Fruit fly (Drosophila melanogaster) whole organism, pupa: Measurements from ENCODE around the gene CG6171.
A peak's percentile ranks its signal among the peaks of the same experiment; 100 is the strongest.

Experiments
- CG10348 ChIP-seq: fragments of 200-800 bp; sonication (Bioruptor generic); IDR thresholded peaks from 2 replicates; pipeline ENCODE4 v1.3.6; 2022; ENCODE audit warnings: missing biosample characterization, missing genetic modification characterization
- CG12605 ChIP-seq: fragments of 200-800 bp; sonication (Bioruptor generic); IDR thresholded peaks from 2 replicates; pipeline ENCODE4 v1.3.6; 2022; ENCODE audit warnings: missing biosample characterization, missing genetic modification characterization
- CG13204 ChIP-seq: fragments of 200-800 bp; sonication (Bioruptor generic); optimal IDR thresholded peaks from 2 replicates; lab custom pipeline; 2018; ENCODE audit warnings: missing biosample characterization, mild to moderate bottlenecking, missing genetic modification characterization, moderate library complexity
- CG14655 ChIP-seq: fragments of 200-800 bp; sonication (Bioruptor generic); optimal IDR thresholded peaks from 3 replicates; lab custom pipeline; 2017; ENCODE audit warnings: mild to moderate bottlenecking, missing biosample characterization, missing genetic modification reagents, missing genetic modification characterization
- CG15710 ChIP-seq: fragments of 200-800 bp; sonication (Bioruptor generic); optimal IDR thresholded peaks from 2 replicates; lab custom pipeline; 2018; ENCODE audit warnings: missing biosample characterization, mild to moderate bottlenecking, missing genetic modification characterization, moderate library complexity
- CG17806 ChIP-seq: fragments of 200-800 bp; sonication (Bioruptor generic); optimal IDR thresholded peaks from 2 replicates; lab custom pipeline; 2018; ENCODE audit warnings: missing biosample characterization, mild to moderate bottlenecking, missing genetic modification characterization, moderate library complexity
- CG32121 ChIP-seq: fragments of 200-800 bp; sonication (Bioruptor generic); IDR thresholded peaks from 2 replicates; pipeline ENCODE4 v1.3.6; 2022; ENCODE audit warnings: missing biosample characterization, missing genetic modification characterization
- CG34367 ChIP-seq: fragments of 200-800 bp; sonication (Bioruptor generic); optimal IDR thresholded peaks from 2 replicates; lab custom pipeline; 2018; ENCODE audit warnings: missing biosample characterization, mild to moderate bottlenecking, missing genetic modification characterization
- CG4496 ChIP-seq: fragments of 200-800 bp; sonication (Bioruptor generic); IDR thresholded peaks from 3 replicates; pipeline ENCODE4 v1.3.6; 2022; ENCODE audit warnings: missing biosample characterization, missing genetic modification characterization
- CG8159 ChIP-seq: fragments of 200-800 bp; sonication (Bioruptor generic); optimal IDR thresholded peaks from 3 replicates; lab custom pipeline; 2018; ENCODE audit warnings: missing biosample characterization, mild to moderate bottlenecking, missing genetic modification characterization, moderate library complexity
- CG8301 ChIP-seq: fragments of 200-800 bp; sonication (Bioruptor generic); optimal IDR thresholded peaks from 2 replicates; lab custom pipeline; 2018; ENCODE audit warnings: missing biosample characterization, mild to moderate bottlenecking, missing genetic modification characterization
- CG9948 ChIP-seq: fragments of 200-800 bp; sonication (Bioruptor generic); optimal IDR thresholded peaks from 2 replicates; lab custom pipeline; 2018; ENCODE audit warnings: missing biosample characterization, mild to moderate bottlenecking, missing genetic modification characterization, moderate library complexity
- D1 ChIP-seq: fragments of 200-800 bp; sonication (Bioruptor generic); optimal IDR thresholded peaks from 2 replicates; lab custom pipeline; 2018; ENCODE audit warnings: missing biosample characterization, mild to moderate bottlenecking, missing genetic modification characterization, moderate library complexity
- EcR ChIP-seq: fragments of 200-800 bp; sonication (Bioruptor generic); optimal IDR thresholded peaks from 3 replicates; lab custom pipeline; 2019; ENCODE audit warnings: missing biosample characterization, missing genetic modification characterization, mild to moderate bottlenecking, moderate library complexity, missing genetic modification reagents
- Ets98B ChIP-seq: fragments of 200-800 bp; sonication (Bioruptor generic); IDR thresholded peaks from 2 replicates; pipeline ENCODE4 v1.3.6; 2022; ENCODE audit warnings: missing biosample characterization, missing genetic modification characterization
- Pif1A ChIP-seq: fragments of 200-800 bp; sonication (Bioruptor generic); optimal IDR thresholded peaks from 3 replicates; lab custom pipeline; 2016; ENCODE audit warnings: missing biosample characterization, missing genetic modification characterization
- Pif1B ChIP-seq: fragments of 200-800 bp; sonication (Bioruptor generic); optimal IDR thresholded peaks from 3 replicates; lab custom pipeline; 2016; ENCODE audit warnings: missing biosample characterization, missing genetic modification characterization
- Snoo ChIP-seq: fragments of 200-800 bp; sonication (Bioruptor generic); optimal IDR thresholded peaks from 3 replicates; lab custom pipeline; 2017; ENCODE audit warnings: missing biosample characterization, mild to moderate bottlenecking, missing genetic modification characterization, inconsistent platforms
- fd96Ca ChIP-seq: fragments of 200-800 bp; sonication (Bioruptor generic); IDR thresholded peaks from 3 replicates; pipeline ENCODE4 v1.3.6; 2022; ENCODE audit warnings: missing biosample characterization, missing genetic modification characterization
- gl ChIP-seq: fragments of 200-800 bp; sonication (Bioruptor generic); optimal IDR thresholded peaks from 2 replicates; lab custom pipeline; 2018; ENCODE audit warnings: missing biosample characterization, mild to moderate bottlenecking, missing genetic modification characterization
- rn ChIP-seq: fragments of 200-800 bp; sonication (Bioruptor generic); IDR thresholded peaks from 2 replicates; pipeline ENCODE4 v1.3.6; 2022; ENCODE audit warnings: missing biosample characterization, missing genetic modification characterization

Gene CG6171

DNA sequence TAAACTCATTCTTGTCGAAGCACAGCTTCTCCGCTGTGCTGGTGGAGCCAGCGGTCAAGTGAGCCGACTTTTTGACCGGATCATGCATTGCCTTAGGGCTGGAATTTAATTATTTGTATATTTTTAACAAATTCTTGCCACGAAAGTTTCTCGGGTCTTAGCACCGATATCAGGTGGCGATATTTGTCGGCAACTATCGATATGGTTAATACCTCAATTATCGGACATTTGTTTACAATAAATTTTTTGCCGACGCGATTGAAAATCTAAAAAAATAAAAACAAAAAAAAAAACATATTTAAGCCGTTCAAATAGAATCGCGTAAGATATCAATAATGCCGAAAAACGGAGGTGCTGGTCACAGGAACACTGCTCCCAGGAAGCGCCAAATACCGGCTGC, 2.2 kb downstream of the CG6171 start, which contains the start of the genes Cog2 and Trax:
Gene Cog2, minus strand, starts transcription at position 168 of the 400 bp plus-strand sequence.
Gene Trax, plus strand, starts transcription at position 203 of the 400 bp plus-strand sequence.
- TF ChIP-seq Pif1A (GFP tag; lab: Kevin White, UChicago) (no peak), fd96Ca (no peak), Pif1B (GFP tag; lab: Kevin White, UChicago) (no peak), CG8301 (tag; lab: Kevin White, UChicago) (no peak), CG9948 (no peak), Ets98B (GFP tag; lab: Robert Waterston, UW) (no peak), CG4496 (GFP tag; lab: Robert Waterston, UW) (no peak), CG32121 (peak; percentile 19; the same call in 1 of the 2 replicates)

DNA sequence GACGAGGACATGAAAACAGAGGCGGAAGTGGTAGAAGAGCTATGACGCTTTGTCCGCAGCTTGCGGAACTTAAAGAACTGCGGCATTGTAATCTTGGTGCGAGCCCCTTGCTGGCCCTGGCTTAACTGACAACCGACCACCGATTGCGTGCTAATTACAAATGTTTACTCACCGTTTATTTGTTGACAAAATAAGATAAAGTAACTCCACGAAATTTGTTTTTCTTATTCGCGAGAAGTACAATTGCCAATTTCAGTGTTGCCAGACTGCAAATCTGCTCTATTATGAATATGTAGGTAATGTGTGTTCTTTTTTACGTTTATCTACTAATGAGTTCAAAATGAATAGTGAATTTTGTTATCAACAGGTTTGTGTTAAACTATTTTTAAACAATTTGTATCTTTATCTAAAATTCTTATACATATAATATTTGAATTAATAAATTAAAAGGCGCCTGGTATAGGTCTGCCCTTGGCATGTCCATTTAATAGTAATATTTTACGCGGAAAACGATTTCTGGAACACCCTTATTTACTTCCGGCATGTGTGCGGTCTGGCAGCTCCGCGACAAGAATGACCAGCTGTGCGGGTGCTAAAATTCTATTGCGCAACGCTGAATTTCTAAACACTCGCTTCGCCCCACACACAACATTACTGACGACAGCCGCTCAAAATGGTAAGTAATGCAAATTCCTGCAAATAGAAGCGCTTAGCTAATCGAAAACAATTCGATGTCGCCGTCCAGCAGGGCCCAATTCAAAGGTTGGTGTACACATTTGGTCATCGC, 6.8 kb downstream of the CG6171 start, which contains the start of the genes Atg4b and Hibch:
Gene Atg4b, minus strand, starts transcription at position 280 of the 787 bp plus-strand sequence.
Gene Hibch, plus strand, starts transcription at position 585 of the 787 bp plus-strand sequence.
- TF ChIP-seq Ets98B (GFP tag; lab: Robert Waterston, UW) (peak; percentile 75), CG32121 (peak; percentile 72), CG4496 (GFP tag; lab: Robert Waterston, UW) (peak; percentile 81), CG15710 (peak; percentile 84), CG34367 (tag; lab: Kevin White, UChicago) (peak; percentile 68), CG14655 (GFP tag; lab: Kevin White, UChicago) (no peak), rn (GFP tag; lab: Robert Waterston, UW) (peak; percentile 46; the same call in 1 of the 2 replicates), CG8159 (tag; lab: Kevin White, UChicago) (peak; percentile 89), CG8301 (tag; lab: Kevin White, UChicago) (no peak), D1 (no peak), gl (peak; percentile 55), CG12605 (0 out of 2 replicates have a peak, but pooled peaks have one; percentile 26), CG13204 (GFP tag; lab: Kevin White, UChicago) (no peak), CG9948 (peak; percentile 77), Pif1A (GFP tag; lab: Kevin White, UChicago) (no peak), CG17806 (tag; lab: Kevin White, UChicago) (peak; percentile 83), Snoo (peak; percentile 63), EcR (GFP tag; lab: Kevin White, UChicago) (peak; percentile 17), fd96Ca (peak; percentile 75; the same call in 2 of the 3 replicates), CG10348 (GFP tag; lab: Robert Waterston, UW) (0 out of 2 replicates have a peak, but pooled peaks have one; percentile 20), Pif1B (GFP tag; lab: Kevin White, UChicago) (no peak)

DNA sequence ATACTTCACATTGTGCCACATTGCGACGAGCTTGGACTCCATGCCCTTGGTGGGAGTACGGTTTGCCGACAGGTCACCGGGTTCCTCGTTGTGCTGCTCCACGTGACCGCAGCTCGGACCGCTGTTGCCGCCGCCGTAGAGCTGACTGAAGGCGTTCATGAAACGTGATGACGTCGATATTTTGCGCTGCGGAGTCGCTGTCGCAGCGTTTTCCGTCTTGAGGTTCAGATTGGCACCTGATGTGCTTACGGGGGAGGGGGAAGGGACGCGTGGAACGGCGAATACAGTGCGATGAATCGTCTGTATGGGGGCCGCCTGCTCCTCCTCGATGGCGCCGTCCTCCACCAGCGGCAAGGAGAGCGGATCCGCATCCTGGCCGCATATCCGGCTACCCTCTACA, 7.5 kb downstream of the CG6171 start:
- no peak for TF ChIP-seq fd96Ca
- TF ChIP-seq CG8301 (tag; lab: Kevin White, UChicago): no peak
- no peak for TF ChIP-seq CG4496 (GFP tag; lab: Robert Waterston, UW)
- no peak for TF ChIP-seq EcR (GFP tag; lab: Kevin White, UChicago)
- TF ChIP-seq D1: no peak
- TF ChIP-seq CG14655 (GFP tag; lab: Kevin White, UChicago): no peak
- no peak for TF ChIP-seq gl
- TF ChIP-seq CG34367 (tag; lab: Kevin White, UChicago): no peak
- TF ChIP-seq CG10348 (GFP tag; lab: Robert Waterston, UW): no peak
- TF ChIP-seq CG9948: no peak
- TF ChIP-seq Ets98B (GFP tag; lab: Robert Waterston, UW): no peak
- TF ChIP-seq Pif1A (GFP tag; lab: Kevin White, UChicago): no peak

DNA sequence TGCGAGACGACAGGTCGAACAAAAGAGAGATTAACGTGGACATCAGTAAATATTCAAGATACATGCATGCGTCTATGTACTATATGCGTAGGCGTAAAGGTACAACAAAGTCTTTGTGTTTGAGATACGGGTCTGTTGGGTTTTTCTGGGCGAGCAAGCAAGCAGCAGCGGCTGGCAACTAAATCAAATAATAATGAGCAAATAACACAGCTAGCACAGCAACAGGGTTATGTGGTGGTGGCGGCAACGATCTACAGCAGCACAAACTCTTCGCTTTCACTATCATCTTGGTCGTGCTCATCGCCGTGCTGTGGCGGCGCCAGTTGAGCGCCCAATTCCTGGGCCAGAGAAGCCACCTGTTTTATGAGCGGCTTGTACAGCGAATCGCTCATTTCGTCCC, 9.6 kb downstream of the CG6171 start:
- no peak for TF ChIP-seq rn (GFP tag; lab: Robert Waterston, UW)
- no peak for TF ChIP-seq gl
- no peak for TF ChIP-seq Pif1A (GFP tag; lab: Kevin White, UChicago)
- TF ChIP-seq CG8159 (tag; lab: Kevin White, UChicago): no peak
- no peak for TF ChIP-seq CG10348 (GFP tag; lab: Robert Waterston, UW)
- TF ChIP-seq CG12605: no peak
- no peak for TF ChIP-seq fd96Ca
- no peak for TF ChIP-seq CG34367 (tag; lab: Kevin White, UChicago)
- no peak for TF ChIP-seq Ets98B (GFP tag; lab: Robert Waterston, UW)
- no peak for TF ChIP-seq EcR (GFP tag; lab: Kevin White, UChicago)
- TF ChIP-seq CG15710: no peak
- no peak for TF ChIP-seq Snoo
- TF ChIP-seq Pif1B (GFP tag; lab: Kevin White, UChicago): no peak
- TF ChIP-seq CG14655 (GFP tag; lab: Kevin White, UChicago): no peak
- TF ChIP-seq CG8301 (tag; lab: Kevin White, UChicago): no peak
- no peak for TF ChIP-seq CG32121
- TF ChIP-seq CG9948: no peak
- TF ChIP-seq CG17806 (tag; lab: Kevin White, UChicago): no peak
- TF ChIP-seq CG13204 (GFP tag; lab: Kevin White, UChicago): no peak
- TF ChIP-seq CG4496 (GFP tag; lab: Robert Waterston, UW): no peak

DNA sequence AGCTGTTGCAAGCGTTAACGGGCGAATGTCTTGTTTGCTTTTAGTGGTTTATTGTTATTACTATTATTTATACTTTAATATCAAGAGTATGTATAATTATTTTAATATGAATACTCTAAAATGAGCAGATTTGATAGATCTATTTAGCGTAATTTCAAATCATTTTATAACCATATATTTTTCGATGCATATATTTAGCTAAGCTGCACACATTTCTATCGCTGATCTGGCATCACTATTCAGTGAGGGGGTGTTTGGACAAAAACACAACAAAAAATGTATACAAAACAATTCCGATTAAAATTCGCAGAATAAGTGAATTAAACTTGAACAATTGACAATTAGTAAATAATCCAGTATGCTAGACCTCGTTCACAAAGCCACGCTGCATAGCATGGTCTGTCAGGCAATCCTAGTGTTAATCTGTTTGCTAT, 12.6 kb downstream of the CG6171 start, which contains the start of the genes Trs33 and Tmtc4:
Gene Trs33, minus strand, starts transcription at position 3 of the 434 bp plus-strand sequence.
Gene Tmtc4, plus strand, starts transcription at position 233 of the 434 bp plus-strand sequence.
- TF ChIP-seq CG12605: no peak
- TF ChIP-seq gl: no peak
- TF ChIP-seq CG15710: peak; percentile 39
- TF ChIP-seq Pif1B (GFP tag; lab: Kevin White, UChicago): no peak
- TF ChIP-seq CG32121: 0 out of 2 replicates have a peak, but pooled peaks have one; percentile 13
- peak; percentile 15 for TF ChIP-seq CG17806 (tag; lab: Kevin White, UChicago)
- no peak for TF ChIP-seq CG8301 (tag; lab: Kevin White, UChicago)
- no peak for TF ChIP-seq D1
- no peak for TF ChIP-seq CG8159 (tag; lab: Kevin White, UChicago)
- no peak for TF ChIP-seq Ets98B (GFP tag; lab: Robert Waterston, UW)
- no peak for TF ChIP-seq rn (GFP tag; lab: Robert Waterston, UW)
- TF ChIP-seq Snoo: peak; percentile 28
- TF ChIP-seq CG34367 (tag; lab: Kevin White, UChicago): no peak
- no peak for TF ChIP-seq fd96Ca
- peak; percentile 6 for TF ChIP-seq CG9948
- peak; percentile 9 for TF ChIP-seq EcR (GFP tag; lab: Kevin White, UChicago)
- TF ChIP-seq CG13204 (GFP tag; lab: Kevin White, UChicago): no peak
- TF ChIP-seq Pif1A (GFP tag; lab: Kevin White, UChicago): no peak
- TF ChIP-seq CG4496 (GFP tag; lab: Robert Waterston, UW): no peak
- TF ChIP-seq CG10348 (GFP tag; lab: Robert Waterston, UW): no peak
- TF ChIP-seq CG14655 (GFP tag; lab: Kevin White, UChicago): no peak
